Fruit fly (Drosophila melanogaster): ENCODE measurements around the gene CG17270.

CG17270 gene

DNA sequence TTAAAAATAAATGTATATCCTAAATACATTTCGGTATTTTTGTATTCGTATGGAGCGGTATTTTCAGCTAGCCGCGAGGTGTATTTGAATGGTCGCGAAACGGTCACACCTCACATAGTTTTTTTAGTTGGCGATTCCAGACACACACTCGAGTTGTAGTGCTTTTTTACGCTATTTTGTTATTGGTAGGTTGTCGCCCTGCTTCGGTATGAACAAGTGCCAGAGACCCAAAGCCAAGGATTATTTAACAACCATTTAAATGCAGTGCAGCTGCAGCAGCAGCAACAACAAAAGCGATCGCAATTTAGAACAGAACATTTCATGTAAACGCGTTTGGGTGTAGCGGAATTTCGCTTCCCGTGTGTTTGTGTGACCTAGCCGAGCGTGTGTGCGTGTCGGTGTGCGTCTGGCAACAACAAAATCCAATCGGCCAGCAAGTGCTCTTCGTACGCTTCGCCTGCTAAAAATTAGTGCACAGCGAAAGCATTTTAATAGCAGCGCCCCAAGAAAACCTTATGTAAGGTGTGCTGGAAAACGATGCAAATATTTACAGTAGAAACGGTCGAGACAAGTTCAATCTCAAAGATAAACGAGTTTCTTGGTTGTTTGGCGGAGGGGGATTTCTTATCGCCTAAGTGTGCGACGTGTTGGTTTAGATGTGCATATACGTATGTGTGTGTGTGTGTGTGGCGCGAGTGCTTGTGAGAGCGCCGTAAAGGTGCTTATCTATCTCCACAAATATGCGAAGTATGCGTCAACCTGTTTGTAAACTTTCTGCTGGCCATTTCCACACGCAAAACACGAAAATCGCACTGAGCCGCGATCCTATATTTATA lies 14.2 kb upstream of the CG17270 start, which contains the start of gene Synd (continued):
- TF ChIP-seq esn (GFP tag; optimal IDR thresholded peaks at IDR 0.05) (peak; percentile 42), dac (GFP tag; optimal IDR thresholded peaks at IDR 0.05) (no peak), Eip75B (GFP tag; optimal IDR thresholded peaks at IDR 0.05) (peak; percentile 47), CG10631 (GFP tag; optimal IDR thresholded peaks at IDR 0.05) (peak; percentile 13), Ets21C (GFP tag; optimal IDR thresholded peaks at IDR 0.05) (no peak), fd85E (GFP tag; optimal IDR thresholded peaks at IDR 0.05) (no peak), CG9139 (GFP tag; optimal IDR thresholded peaks at IDR 0.05) (peak; percentile 39), Eip78C (GFP tag) (peak; percentile 37), Lpt (GFP tag; optimal IDR thresholded peaks at IDR 0.05) (peak; percentile 51), CG6792 (GFP tag; optimal IDR thresholded peaks at IDR 0.05) (peak; percentile 43), CG6276 (GFP tag; optimal IDR thresholded peaks at IDR 0.05) (peak; percentile 40), CG15336 (GFP tag; IDR thresholded peaks at IDR 0.05) (0 out of 2 replicates have a peak, but pooled peaks have one; percentile 34), CG16779 (tag; optimal IDR thresholded peaks at IDR 0.05) (peak; percentile 9), Met (GFP tag; optimal IDR thresholded peaks at IDR 0.05) (peak; percentile 24)

DNA sequence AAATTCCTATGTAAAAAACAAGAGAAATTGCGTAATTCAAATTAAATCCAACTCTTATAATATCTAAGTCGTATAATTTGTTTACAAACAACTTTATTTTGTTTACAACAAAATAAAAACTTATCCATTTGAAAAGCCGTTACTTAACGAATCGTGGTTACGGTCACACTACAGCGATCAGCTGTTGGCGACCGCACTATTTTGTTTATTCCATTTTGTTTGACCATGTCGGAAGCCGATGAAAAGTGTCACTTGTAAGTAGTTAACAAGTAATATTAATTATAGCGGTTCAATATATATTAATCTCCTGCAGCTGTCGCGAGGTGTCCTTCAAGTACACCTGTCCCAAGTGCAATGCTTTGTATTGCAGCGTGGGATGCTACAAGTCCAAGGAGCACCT lies 12.2 kb upstream of the CG17270 start, which contains the start of gene CG31223:
Gene CG31223 (plus strand): TSS at position 165 of the 400 bp plus-strand sequence.
- TF ChIP-seq Eip93F (GFP tag; optimal IDR thresholded peaks at IDR 0.05), result no peak
- TF ChIP-seq lz (GFP tag; optimal IDR thresholded peaks at IDR 0.05), result no peak
- no peak for TF ChIP-seq Hr38 (GFP tag; optimal IDR thresholded peaks at IDR 0.05)
- no peak for TF ChIP-seq fkh (GFP tag; optimal IDR thresholded peaks at IDR 0.05)
- TF ChIP-seq net (GFP tag; optimal IDR thresholded peaks at IDR 0.05), result no peak
- TF ChIP-seq fd59A (GFP tag; optimal IDR thresholded peaks at IDR 0.05), result no peak
- TF ChIP-seq CG34406 (GFP tag; optimal IDR thresholded peaks at IDR 0.05), result no peak
- TF ChIP-seq CG16779 (tag; optimal IDR thresholded peaks at IDR 0.05), result no peak
- TF ChIP-seq CG11294 (GFP tag; IDR thresholded peaks at IDR 0.05), result no peak
- TF ChIP-seq CG6276 (GFP tag; optimal IDR thresholded peaks at IDR 0.05), result no peak
- TF ChIP-seq pdm3 (GFP tag; optimal IDR thresholded peaks at IDR 0.05), result no peak
- no peak for TF ChIP-seq Eip75B (GFP tag; optimal IDR thresholded peaks at IDR 0.05)
- TF ChIP-seq CG32006 (GFP tag; optimal IDR thresholded peaks at IDR 0.05), result no peak
- TF ChIP-seq achi (GFP tag; optimal IDR thresholded peaks at IDR 0.05), result no peak
- TF ChIP-seq OdsH (GFP tag; optimal IDR thresholded peaks at IDR 0.05), result no peak
- no peak for TF ChIP-seq Met (GFP tag; optimal IDR thresholded peaks at IDR 0.05)
- TF ChIP-seq CG3919 (GFP tag; optimal IDR thresholded peaks at IDR 0.05), result no peak
- TF ChIP-seq dac (GFP tag; optimal IDR thresholded peaks at IDR 0.05), result no peak

DNA sequence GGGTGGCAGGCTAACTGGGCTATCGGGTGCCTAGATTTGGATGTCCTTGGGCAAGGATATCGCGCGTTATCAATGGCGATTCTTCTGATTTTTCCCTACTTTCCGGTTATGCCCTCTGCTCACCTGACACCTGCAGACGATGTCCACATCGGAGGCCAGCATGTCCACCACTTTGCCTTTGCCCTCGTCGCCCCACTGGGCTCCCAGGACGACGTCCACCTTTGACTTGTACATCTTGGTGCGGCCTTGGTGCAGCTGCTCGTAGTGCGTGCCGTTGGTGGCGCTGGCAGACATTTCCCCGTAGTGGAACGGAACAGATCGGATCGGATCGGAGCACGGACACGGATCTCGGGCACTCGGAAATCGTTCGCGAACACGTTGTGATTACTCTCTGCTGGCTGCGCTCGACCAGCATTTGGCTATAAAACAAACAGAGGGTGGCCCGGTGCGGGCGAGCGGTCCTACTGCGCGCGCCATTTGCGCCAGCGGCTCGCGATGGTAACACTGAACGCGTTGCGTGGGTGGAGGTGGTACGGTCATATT lies 11.5 kb upstream of the CG17270 start, which contains the start of gene Adss:
Gene Adss (minus strand): TSS at position 428 of the 543 bp plus-strand sequence.
- TF ChIP-seq Sox14 (GFP tag; optimal IDR thresholded peaks at IDR 0.05) (peak; percentile 34), eg (GFP tag; IDR thresholded peaks at IDR 0.05) (peak; percentile 45; the same call in 1 of the 3 replicates), CG6163 (GFP tag; IDR thresholded peaks at IDR 0.05) (peak; percentile 24; the same call in 1 of the 3 replicates), CG6854 (GFP tag; optimal IDR thresholded peaks at IDR 0.05) (peak; percentile 46), CG32006 (GFP tag; optimal IDR thresholded peaks at IDR 0.05) (no peak), CG6276 (GFP tag; optimal IDR thresholded peaks at IDR 0.05) (peak; percentile 9), CG3919 (GFP tag; optimal IDR thresholded peaks at IDR 0.05) (peak; percentile 19), CG1621 (tag; optimal IDR thresholded peaks at IDR 0.05) (peak; percentile 51), CG34406 (GFP tag; optimal IDR thresholded peaks at IDR 0.05) (no peak), fkh (GFP tag; optimal IDR thresholded peaks at IDR 0.05) (peak; percentile 92), CG4318 (GFP tag; optimal IDR thresholded peaks at IDR 0.05) (no peak), esn (GFP tag; optimal IDR thresholded peaks at IDR 0.05) (peak; percentile 0), topi (GFP tag; optimal IDR thresholded peaks at IDR 0.05) (no peak), Met (GFP tag; optimal IDR thresholded peaks at IDR 0.05) (peak; percentile 7), Eip78C (GFP tag) (peak; percentile 69)
